Worm (Caenorhabditis elegans) whole organism, midembryonic: ENCODE data around the gene frpr-9.

Source experiments
- T22C8.4 ChIP-seq: fragments of 200-800 bp; sonication (Bioruptor generic); IDR thresholded peaks from 2 replicates; pipeline ENCODE4 v1.3.6; 2022; ENCODE audit warnings: missing genetic modification characterization, missing compliant biosample characterization
- cog-1 ChIP-seq: sonication (generic microtip); optimal IDR thresholded peaks from 2 replicates; lab custom pipeline; 2016; ENCODE audit warnings: missing genetic modification characterization, missing compliant biosample characterization
- flt-1 ChIP-seq: fragments of 200-800 bp; sonication (Bioruptor generic); IDR thresholded peaks from 2 replicates; pipeline ENCODE4 v1.3.6; 2022; ENCODE audit warnings: missing genetic modification characterization, missing compliant biosample characterization
- klf-2 ChIP-seq: fragments of 200-800 bp; sonication (Bioruptor generic); conservative IDR thresholded peaks from 2 replicates; pipeline ENCODE4 v1.3.6; 2022; ENCODE audit warnings: missing genetic modification reagents, missing genetic modification characterization, missing compliant biosample characterization
- med-1 ChIP-seq: sonication (generic microtip); optimal IDR thresholded peaks from 2 replicates; lab custom pipeline; 2017; ENCODE audit warnings: missing genetic modification characterization, mild to moderate bottlenecking, missing compliant biosample characterization, antibody characterized with exemption, missing genetic modification reagents; ENCODE audit not compliant: insufficient read depth
- ref-1 ChIP-seq: fragments of 200-800 bp; sonication (Bioruptor generic); conservative IDR thresholded peaks from 2 replicates; pipeline ENCODE4 v1.3.6; 2022; ENCODE audit warnings: missing genetic modification reagents, missing genetic modification characterization, missing compliant biosample characterization
- tab-1 ChIP-seq: fragments of 200-800 bp; sonication (Bioruptor generic); IDR thresholded peaks from 2 replicates; pipeline ENCODE4 v1.3.6; 2022; ENCODE audit warnings: missing genetic modification characterization, missing compliant biosample characterization
- ztf-23 ChIP-seq: fragments of 200-800 bp; sonication (Bioruptor generic); IDR thresholded peaks from 2 replicates; pipeline ENCODE4 v1.3.6; 2022; ENCODE audit warnings: missing genetic modification reagents, missing genetic modification characterization, missing compliant biosample characterization
- ztf-29 ChIP-seq: fragments of 200-800 bp; sonication (Bioruptor generic); IDR thresholded peaks from 2 replicates; pipeline ENCODE4 v1.3.6; 2022; ENCODE audit warnings: missing genetic modification reagents, missing genetic modification characterization, missing compliant biosample characterization

DNA sequence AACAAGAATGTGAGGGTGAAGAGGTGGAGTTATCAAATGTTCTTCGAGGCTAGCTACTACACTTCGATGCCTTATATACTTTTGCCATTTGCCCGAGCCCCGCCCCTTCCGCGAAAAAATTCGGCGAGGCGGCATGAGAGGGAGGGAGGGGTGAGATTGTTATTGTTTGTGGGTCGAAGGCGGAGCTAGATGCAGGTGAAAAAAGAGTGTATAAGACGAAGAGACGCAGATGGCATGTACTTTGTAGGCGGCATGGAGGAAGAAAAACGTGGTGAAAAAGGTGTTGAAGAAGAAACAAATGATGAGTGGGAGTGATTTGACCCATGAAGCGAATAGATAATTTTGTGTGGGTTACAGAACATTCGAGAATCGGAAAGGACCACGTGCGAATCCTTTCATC, 20.5 kb downstream of the frpr-9 start, which contains the start of gene C13G3.1:
- TF ChIP-seq T22C8.4 (GFP tag; lab: Robert Waterston, UW), result no peak
- no peak for TF ChIP-seq tab-1 (GFP tag; lab: Robert Waterston, UW)
- TF ChIP-seq ztf-29 (GFP tag; lab: Robert Waterston, UW), result no peak
- no peak for TF ChIP-seq ztf-23 (GFP tag; lab: Robert Waterston, UW)
- TF ChIP-seq med-1 (GFP tag; lab: Kevin White, UChicago), result no peak
- TF ChIP-seq flt-1, result no peak
- TF ChIP-seq klf-2, result no peak
- no peak for TF ChIP-seq ref-1 (GFP tag; lab: Robert Waterston, UW)
- TF ChIP-seq cog-1 (tag; lab: Kevin White, UChicago), result no peak
